Fruit fly (Drosophila melanogaster) whole organism, embryonic: ENCODE results near the gene CG11367.

Experiments used
- Ada2b ChIP-seq: fragments of 200-800 bp; sonication (Bioruptor generic); IDR thresholded peaks from 2 replicates; pipeline ENCODE4 v1.3.6; 2022; ENCODE audit warnings: missing biosample characterization, missing genetic modification characterization
- Antp ChIP-seq: fragments of 200-800 bp; sonication (Bioruptor generic); optimal IDR thresholded peaks from 3 replicates; lab custom pipeline; 2016; ENCODE audit warnings: missing biosample characterization, missing genetic modification characterization
- C15 ChIP-seq: fragments of 200-800 bp; sonication (Bioruptor generic); IDR thresholded peaks from 3 replicates; pipeline ENCODE4 v1.3.6; 2022; ENCODE audit warnings: missing biosample characterization, missing genetic modification characterization
- CG12299 ChIP-seq: fragments of 200-800 bp; sonication (Bioruptor generic); optimal IDR thresholded peaks from 2 replicates; lab custom pipeline; 2018; ENCODE audit warnings: missing biosample characterization, mild to moderate bottlenecking, missing genetic modification characterization
- CG13296 ChIP-seq: fragments of 200-800 bp; sonication (Bioruptor generic); optimal IDR thresholded peaks from 3 replicates; lab custom pipeline; 2018; ENCODE audit warnings: missing biosample characterization, mild to moderate bottlenecking, missing genetic modification characterization
- CG17361 ChIP-seq: fragments of 200-800 bp; sonication (Bioruptor generic); IDR thresholded peaks from 3 replicates; pipeline ENCODE4 v1.3.6; 2022; ENCODE audit warnings: missing biosample characterization, missing genetic modification characterization
- CG17612 ChIP-seq: fragments of 200-800 bp; sonication (Bioruptor generic); IDR thresholded peaks from 2 replicates; pipeline ENCODE4 v1.3.6; 2022; ENCODE audit warnings: missing biosample characterization, missing genetic modification characterization
- CG1832 ChIP-seq: fragments of 200-800 bp; sonication (Bioruptor generic); optimal IDR thresholded peaks from 2 replicates; lab custom pipeline; 2017; ENCODE audit warnings: missing biosample characterization, mild to moderate bottlenecking, missing genetic modification characterization, inconsistent platforms
- CG18764 ChIP-seq: fragments of 200-800 bp; sonication (Bioruptor generic); optimal IDR thresholded peaks from 3 replicates; lab custom pipeline; 2016; ENCODE audit warnings: missing biosample characterization, missing genetic modification characterization
- CG2202 ChIP-seq: fragments of 200-800 bp; sonication (Bioruptor generic); optimal IDR thresholded peaks from 2 replicates; lab custom pipeline; 2018; ENCODE audit warnings: missing biosample characterization, mild to moderate bottlenecking, missing genetic modification characterization
- CG2678 ChIP-seq: fragments of 200-800 bp; sonication (Bioruptor generic); optimal IDR thresholded peaks from 3 replicates; lab custom pipeline; 2019; ENCODE audit warnings: missing biosample characterization, mild to moderate bottlenecking, missing genetic modification characterization, moderate library complexity
- CG32772 ChIP-seq: fragments of 200-800 bp; sonication (Bioruptor generic); IDR thresholded peaks from 2 replicates; pipeline ENCODE4 v1.3.6; 2022; ENCODE audit warnings: missing biosample characterization, missing genetic modification characterization
- CG6791 ChIP-seq: fragments of 200-800 bp; sonication (Bioruptor generic); IDR thresholded peaks from 3 replicates; pipeline ENCODE4 v1.3.6; 2022; ENCODE audit warnings: missing biosample characterization, missing genetic modification characterization; ENCODE audit not compliant: partially characterized antibody
- CG6854 ChIP-seq: fragments of 200-800 bp; sonication (Bioruptor generic); optimal IDR thresholded peaks from 3 replicates; lab custom pipeline; 2017; ENCODE audit warnings: missing biosample characterization, mild to moderate bottlenecking, missing genetic modification characterization
- CG9797 ChIP-seq: fragments of 200-800 bp; sonication (Bioruptor generic); optimal IDR thresholded peaks from 3 replicates; lab custom pipeline; 2018; ENCODE audit warnings: missing biosample characterization, mild to moderate bottlenecking, missing genetic modification characterization
- CG9932 ChIP-seq: fragments of 200-800 bp; sonication (Bioruptor generic); IDR thresholded peaks from 2 replicates; pipeline ENCODE4 v1.3.6; 2022; ENCODE audit warnings: missing biosample characterization, missing genetic modification characterization
- CTCF ChIP-seq: fragments of 200-800 bp; sonication (Bioruptor generic); optimal IDR thresholded peaks from 2 replicates; lab custom pipeline; 2017; ENCODE audit warnings: missing biosample characterization, mild to moderate bottlenecking, missing genetic modification characterization, moderate library complexity
- CrebB ChIP-seq: fragments of 200-800 bp; sonication (Bioruptor generic); optimal IDR thresholded peaks from 3 replicates; lab custom pipeline; 2018; ENCODE audit warnings: missing biosample characterization, mild to moderate bottlenecking, missing genetic modification characterization
- Drgx ChIP-seq: fragments of 200-800 bp; sonication (Bioruptor generic); IDR thresholded peaks from 2 replicates; pipeline ENCODE4 v1.3.6; 2022; ENCODE audit warnings: missing biosample characterization, missing genetic modification characterization
- E2f2 ChIP-seq: fragments of 200-800 bp; sonication (Bioruptor generic); IDR thresholded peaks from 2 replicates; pipeline ENCODE4 v1.3.6; 2022; ENCODE audit warnings: missing biosample characterization, missing genetic modification characterization
- Lhr ChIP-seq: fragments of 200-800 bp; sonication (Bioruptor generic); optimal IDR thresholded peaks from 3 replicates; lab custom pipeline; 2017; ENCODE audit warnings: mild to moderate bottlenecking, missing biosample characterization, missing genetic modification reagents, missing genetic modification characterization
- MBD-R2 ChIP-seq: fragments of 200-800 bp; sonication (Bioruptor generic); IDR thresholded peaks from 2 replicates; pipeline ENCODE4 v1.3.6; 2022; ENCODE audit warnings: missing biosample characterization, missing genetic modification characterization
- PHDP ChIP-seq: fragments of 200-800 bp; sonication (Bioruptor generic); optimal IDR thresholded peaks from 3 replicates; lab custom pipeline; 2018; ENCODE audit warnings: missing biosample characterization, mild to moderate bottlenecking, missing genetic modification characterization, moderate library complexity
- Ptx1 ChIP-seq: fragments of 200-800 bp; sonication (Bioruptor generic); IDR thresholded peaks from 2 replicates; pipeline ENCODE4 v1.3.6; 2022; ENCODE audit warnings: missing biosample characterization, missing genetic modification characterization
- Ssrp ChIP-seq: fragments of 200-800 bp; sonication (Bioruptor generic); optimal IDR thresholded peaks from 2 replicates; lab custom pipeline; 2018; ENCODE audit warnings: missing biosample characterization, mild to moderate bottlenecking, missing genetic modification characterization, moderate library complexity
- ash1 ChIP-seq: fragments of 200-800 bp; sonication (Bioruptor generic); optimal IDR thresholded peaks from 2 replicates; lab custom pipeline; 2018; ENCODE audit warnings: missing biosample characterization, mild to moderate bottlenecking, missing genetic modification characterization
- ato ChIP-seq: fragments of 200-800 bp; sonication (Bioruptor generic); IDR thresholded peaks from 2 replicates; pipeline ENCODE4 v1.3.6; 2022; ENCODE audit warnings: missing biosample characterization, missing genetic modification characterization; ENCODE audit not compliant: partially characterized antibody
- bigmax ChIP-seq: fragments of 200-800 bp; sonication (Bioruptor generic); optimal IDR thresholded peaks from 2 replicates; lab custom pipeline; 2018; ENCODE audit warnings: missing biosample characterization, mild to moderate bottlenecking, missing genetic modification characterization
- bsh ChIP-seq, 2 experiments: fragments of 200-800 bp; sonication (Bioruptor generic); optimal IDR thresholded peaks; 2 replicates each; lab custom pipeline; 2017 to 2018; ENCODE audit warnings: mild to moderate bottlenecking in 2 of 2, missing biosample characterization in 2 of 2, missing genetic modification characterization in 2 of 2, moderate library complexity in 1 of 2
- cas ChIP-seq: fragments of 200-800 bp; sonication (Bioruptor generic); IDR thresholded peaks from 2 replicates; pipeline ENCODE4 v1.3.6; 2022; ENCODE audit warnings: missing biosample characterization, missing genetic modification characterization
- chif ChIP-seq, 2 experiments: fragments of 200-800 bp; sonication (Bioruptor generic); optimal IDR thresholded peaks; 3 replicates each; lab custom pipeline; 2016; ENCODE audit warnings: missing biosample characterization in 2 of 2, missing genetic modification characterization in 2 of 2
- croc ChIP-seq: fragments of 200-800 bp; sonication (Bioruptor generic); conservative IDR thresholded peaks from 3 replicates; pipeline ENCODE4 v1.3.6; 2022; ENCODE audit warnings: missing biosample characterization, missing genetic modification characterization
- da ChIP-seq: fragments of 200-800 bp; sonication (Bioruptor generic); optimal IDR thresholded peaks from 2 replicates; lab custom pipeline; 2016; ENCODE audit warnings: missing biosample characterization, missing genetic modification characterization
- eve ChIP-seq, 2 experiments: fragments of >200 bp; optimal IDR thresholded peaks; 2 replicates each; lab custom pipeline; 2017; ENCODE audit warnings: missing biosample characterization in 2 of 2, missing genetic modification characterization in 2 of 2
- fd3F ChIP-seq: fragments of 200-800 bp; sonication (Bioruptor generic); optimal IDR thresholded peaks from 2 replicates; lab custom pipeline; 2018; ENCODE audit warnings: missing biosample characterization, mild to moderate bottlenecking, missing genetic modification characterization, moderate library complexity
- fd96Cb ChIP-seq: fragments of 200-800 bp; sonication (Bioruptor generic); optimal IDR thresholded peaks from 2 replicates; lab custom pipeline; 2018; ENCODE audit warnings: missing biosample characterization, mild to moderate bottlenecking, missing genetic modification characterization, moderate library complexity
- ham ChIP-seq: fragments of 200-800 bp; sonication (Bioruptor generic); IDR thresholded peaks from 2 replicates; pipeline ENCODE4 v1.3.6; 2022; ENCODE audit warnings: missing biosample characterization, missing genetic modification characterization
- inv ChIP-seq: fragments of 200-800 bp; sonication (Bioruptor generic); IDR thresholded peaks from 2 replicates; pipeline ENCODE4 v1.3.6; 2022; ENCODE audit warnings: missing biosample characterization, missing genetic modification characterization; ENCODE audit not compliant: partially characterized antibody
- jumu ChIP-seq: fragments of 200-800 bp; sonication (Bioruptor generic); optimal IDR thresholded peaks from 3 replicates; lab custom pipeline; 2016; ENCODE audit warnings: missing biosample characterization, missing genetic modification characterization
- lbe ChIP-seq: fragments of 200-800 bp; sonication (Bioruptor generic); optimal IDR thresholded peaks from 2 replicates; lab custom pipeline; 2016; ENCODE audit warnings: missing biosample characterization, mild to moderate bottlenecking, missing genetic modification characterization
- mirr ChIP-seq: fragments of 200-800 bp; sonication (Bioruptor generic); optimal IDR thresholded peaks from 3 replicates; lab custom pipeline; 2018; ENCODE audit warnings: missing biosample characterization, mild to moderate bottlenecking, missing genetic modification characterization
- pb ChIP-seq: fragments of 200-800 bp; sonication (Bioruptor generic); optimal IDR thresholded peaks from 3 replicates; lab custom pipeline; 2016; ENCODE audit warnings: missing biosample characterization, missing genetic modification characterization
- phol ChIP-seq: fragments of 200-800 bp; sonication (Bioruptor generic); optimal IDR thresholded peaks from 3 replicates; lab custom pipeline; 2018; ENCODE audit warnings: missing biosample characterization, mild to moderate bottlenecking, missing genetic modification characterization, moderate library complexity
- pros ChIP-seq: fragments of 200-800 bp; sonication (Bioruptor generic); optimal IDR thresholded peaks from 3 replicates; lab custom pipeline; 2019; ENCODE audit warnings: missing biosample characterization, mild to moderate bottlenecking, missing genetic modification characterization, moderate library complexity
- sens ChIP-seq: fragments of 200-800 bp; sonication (Bioruptor generic); peaks from one replicate; lab custom pipeline; 2016; ENCODE audit warnings: missing biosample characterization, missing genetic modification characterization
- sisA ChIP-seq: fragments of 200-800 bp; sonication (Bioruptor generic); IDR thresholded peaks from 2 replicates; pipeline ENCODE4 v1.3.6; 2022; ENCODE audit warnings: missing biosample characterization, missing genetic modification characterization
- sna ChIP-seq: fragments of 200-800 bp; sonication (Bioruptor generic); IDR thresholded peaks from 2 replicates; pipeline ENCODE4 v1.3.6; 2022; ENCODE audit warnings: missing biosample characterization, missing genetic modification characterization; ENCODE audit not compliant: partially characterized antibody
- so ChIP-seq: fragments of 200-800 bp; sonication (Bioruptor generic); IDR thresholded peaks from 3 replicates; pipeline ENCODE4 v1.3.6; 2022; ENCODE audit warnings: missing biosample characterization, missing genetic modification characterization
- tll ChIP-seq, 2 experiments: fragments of 200-800 bp in 1 of 2; fragments of >200 bp in 1 of 2; sonication (Bioruptor generic) in 1 of 2; optimal IDR thresholded peaks; 2 replicates each; lab custom pipeline; 2017 to 2019; ENCODE audit warnings: missing biosample characterization in 2 of 2, missing genetic modification characterization in 2 of 2, mild to moderate bottlenecking in 1 of 2, moderate library complexity in 1 of 2
- unc-4 ChIP-seq: fragments of 200-800 bp; sonication (Bioruptor generic); IDR thresholded peaks from 2 replicates; pipeline ENCODE4 v1.3.6; 2022; ENCODE audit warnings: missing biosample characterization, missing genetic modification characterization; ENCODE audit not compliant: partially characterized antibody
- yki ChIP-seq: fragments of >200 bp; optimal IDR thresholded peaks from 3 replicates; lab custom pipeline; 2018

The CG11367 gene

DNA sequence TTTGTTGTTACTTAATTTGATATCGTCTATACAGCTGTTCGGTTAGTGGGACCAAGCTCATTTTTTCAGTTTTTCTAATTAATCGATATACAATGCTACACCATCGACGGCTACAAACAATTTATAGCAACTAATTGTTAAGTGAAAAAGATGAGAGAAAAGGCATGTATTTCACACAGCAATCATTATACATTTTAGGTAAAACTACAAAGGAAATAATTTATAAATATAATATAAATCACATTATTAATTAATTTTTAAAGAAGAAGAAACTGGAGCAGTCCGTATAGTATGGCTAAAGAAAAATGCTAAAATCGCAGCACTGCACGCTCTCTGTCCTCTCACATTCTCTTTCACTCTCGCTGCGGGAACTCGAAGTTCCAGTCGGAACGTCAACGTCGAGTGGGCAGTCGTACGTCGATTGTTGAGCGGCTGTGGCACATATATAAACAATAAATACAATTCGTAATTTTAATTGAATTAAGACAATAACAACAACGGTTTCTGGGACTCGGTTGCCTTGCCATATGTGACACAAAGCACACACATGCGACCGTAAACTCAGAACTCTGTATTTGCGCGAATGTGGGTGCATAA is at the start of gene CG11367, which contains the start of gene CG14450:
TSS of gene CG11367 (plus strand) at position 373 of the 597 bp plus-strand sequence.
TSS of gene CG14450 (minus strand) at position 51 of the 597 bp plus-strand sequence.
- no peak for TF ChIP-seq CG6791 (GFP tag; lab: Robert Waterston, UW)
- no peak for TF ChIP-seq fd3F (GFP tag; lab: Kevin White, UChicago)
- TF ChIP-seq ato (GFP tag; lab: Robert Waterston, UW) = no peak
- TF ChIP-seq CG32772 (GFP tag; lab: Robert Waterston, UW) = no peak
- TF ChIP-seq bigmax = no peak
- peak in 1 of 2 experiments; percentile 21 for TF ChIP-seq tll (GFP tag; optimal IDR thresholded peaks at IDR 0.05; lab: Kevin White, UChicago)
- no peak for TF ChIP-seq CG1832
- TF ChIP-seq MBD-R2 = 0 out of 2 replicates have a peak, but pooled peaks have one; percentile 36
- TF ChIP-seq CrebB (tag; lab: Kevin White, UChicago) = no peak
- TF ChIP-seq jumu (GFP tag; lab: Kevin White, UChicago) = no peak
- no peak for TF ChIP-seq cas (GFP tag; lab: Robert Waterston, UW)
- TF ChIP-seq so (GFP tag; lab: Robert Waterston, UW) = no peak
- TF ChIP-seq ash1 (GFP tag; lab: Kevin White, UChicago) = no peak
- TF ChIP-seq mirr (GFP tag; lab: Kevin White, UChicago) = no peak
- peak; percentile 39; the same call in 1 of the 2 replicates for TF ChIP-seq inv (GFP tag; lab: Robert Waterston, UW)
- TF ChIP-seq pb (GFP tag; lab: Kevin White, UChicago) = no peak
- TF ChIP-seq unc-4 (GFP tag; lab: Robert Waterston, UW) = peak; percentile 76
- TF ChIP-seq Drgx (GFP tag; lab: Robert Waterston, UW) = no peak
- TF ChIP-seq CG17361 (GFP tag; lab: Robert Waterston, UW) = peak; percentile 25; the same call in 1 of the 3 replicates
- no peak for TF ChIP-seq eve (GFP tag; optimal IDR thresholded peaks at IDR 0.05; lab: Kevin White, UChicago)
- no peak for TF ChIP-seq da (GFP tag; lab: Kevin White, UChicago)
- peak; percentile 70 for TF ChIP-seq sens
- TF ChIP-seq ham (GFP tag; lab: Robert Waterston, UW) = no peak
- peak; percentile 6 for TF ChIP-seq CG2678 (tag; lab: Kevin White, UChicago)
- TF ChIP-seq CG9932 (GFP tag; lab: Robert Waterston, UW) = peak; percentile 40; the same call in 1 of the 2 replicates
- no peak for TF ChIP-seq bsh (GFP tag; optimal IDR thresholded peaks at IDR 0.05; lab: Kevin White, UChicago)
- no peak for TF ChIP-seq CG18764 (GFP tag; lab: Kevin White, UChicago)
- peak; percentile 36 for TF ChIP-seq PHDP (tag; lab: Kevin White, UChicago)
- no peak for TF ChIP-seq Antp
- no peak for TF ChIP-seq croc (GFP tag; lab: Robert Waterston, UW)
- TF ChIP-seq Ada2b (GFP tag; lab: Robert Waterston, UW) = no peak
- peak; percentile 66 for TF ChIP-seq lbe
- TF ChIP-seq sna (GFP tag; lab: Robert Waterston, UW) = peak; percentile 78
- TF ChIP-seq CTCF (GFP tag; lab: Kevin White, UChicago) = peak; percentile 11
- TF ChIP-seq Ptx1 = no peak
- TF ChIP-seq chif (GFP tag; optimal IDR thresholded peaks at IDR 0.05; lab: Kevin White, UChicago) = no peak
- peak; percentile 50 for TF ChIP-seq phol (tag; lab: Kevin White, UChicago)
- no peak for TF ChIP-seq CG17612 (GFP tag; lab: Robert Waterston, UW)
- TF ChIP-seq sisA (GFP tag; lab: Robert Waterston, UW) = no peak
- peak; percentile 7 for TF ChIP-seq yki (lab: Kevin White, UChicago)
- peak; percentile 47 for TF ChIP-seq CG12299 (tag; lab: Kevin White, UChicago)
- no peak for TF ChIP-seq Ssrp (tag; lab: Kevin White, UChicago)
- TF ChIP-seq fd96Cb (tag; lab: Kevin White, UChicago) = no peak
- TF ChIP-seq pros (GFP tag; lab: Kevin White, UChicago) = no peak
- no peak for TF ChIP-seq CG6854 (GFP tag; lab: Kevin White, UChicago)
- TF ChIP-seq E2f2 (GFP tag; lab: Robert Waterston, UW) = no peak
- TF ChIP-seq CG2202 (tag; lab: Kevin White, UChicago) = no peak
- TF ChIP-seq CG13296 (GFP tag; lab: Kevin White, UChicago) = peak; percentile 20
- TF ChIP-seq CG9797 (GFP tag; lab: Kevin White, UChicago) = peak; percentile 66
- no peak for TF ChIP-seq C15 (GFP tag; lab: Robert Waterston, UW)
- peak; percentile 8 for TF ChIP-seq Lhr
